Fruit fly (Drosophila melanogaster) whole organism, embryonic: ENCODE measurements around the gene CG13124.
A peak's percentile ranks its signal among the peaks of the same experiment; 100 is the strongest.

Experiments
- B-H2 ChIP-seq: fragments of 200-800 bp; sonication (Bioruptor generic); optimal IDR thresholded peaks from 2 replicates; lab custom pipeline; 2018; ENCODE audit warnings: missing biosample characterization, mild to moderate bottlenecking, missing genetic modification characterization
- BEAF-32 ChIP-seq: fragments of 200-800 bp; sonication (Bioruptor generic); optimal IDR thresholded peaks from 3 replicates; lab custom pipeline; 2017; ENCODE audit warnings: missing biosample characterization, missing genetic modification characterization, mild to moderate bottlenecking, moderate library complexity, missing genetic modification reagents
- CG10565 ChIP-seq: fragments of 200-800 bp; sonication (Bioruptor generic); optimal IDR thresholded peaks from 3 replicates; lab custom pipeline; 2016; ENCODE audit warnings: missing biosample characterization, mild to moderate bottlenecking, missing genetic modification characterization
- CG12219 ChIP-seq: fragments of 200-800 bp; sonication (Bioruptor generic); optimal IDR thresholded peaks from 3 replicates; lab custom pipeline; 2018; ENCODE audit warnings: missing biosample characterization, mild to moderate bottlenecking, missing genetic modification characterization
- CG12659 ChIP-seq: fragments of 200-800 bp; sonication (Bioruptor generic); optimal IDR thresholded peaks from 3 replicates; lab custom pipeline; 2017; ENCODE audit warnings: mild to moderate bottlenecking, missing biosample characterization, missing genetic modification reagents, missing genetic modification characterization
- CG12769 ChIP-seq: fragments of 200-800 bp; sonication (Bioruptor generic); optimal IDR thresholded peaks from 2 replicates; lab custom pipeline; 2019; ENCODE audit warnings: missing biosample characterization, mild to moderate bottlenecking, missing genetic modification characterization, moderate library complexity
- CG13296 ChIP-seq: fragments of 200-800 bp; sonication (Bioruptor generic); optimal IDR thresholded peaks from 3 replicates; lab custom pipeline; 2018; ENCODE audit warnings: missing biosample characterization, mild to moderate bottlenecking, missing genetic modification characterization
- CG14014 ChIP-seq: fragments of 200-800 bp; sonication (Bioruptor generic); IDR thresholded peaks from 2 replicates; pipeline ENCODE4 v1.3.6; 2022; ENCODE audit warnings: missing biosample characterization, missing genetic modification characterization
- CG15479 ChIP-seq: fragments of 200-800 bp; sonication (Bioruptor generic); optimal IDR thresholded peaks from 3 replicates; lab custom pipeline; 2019; ENCODE audit warnings: missing biosample characterization, mild to moderate bottlenecking, missing genetic modification characterization, moderate library complexity
- CG18599 ChIP-seq: fragments of 200-800 bp; sonication (Bioruptor generic); optimal IDR thresholded peaks from 3 replicates; lab custom pipeline; 2017; ENCODE audit warnings: missing biosample characterization, missing genetic modification characterization, mild to moderate bottlenecking, moderate library complexity, missing genetic modification reagents
- CG18764 ChIP-seq: fragments of 200-800 bp; sonication (Bioruptor generic); optimal IDR thresholded peaks from 3 replicates; lab custom pipeline; 2016; ENCODE audit warnings: missing biosample characterization, missing genetic modification characterization
- CG31365 ChIP-seq: fragments of 200-800 bp; sonication (Bioruptor generic); optimal IDR thresholded peaks from 2 replicates; lab custom pipeline; 2018; ENCODE audit warnings: missing biosample characterization, mild to moderate bottlenecking, missing genetic modification characterization
- CG3838 ChIP-seq: fragments of 200-800 bp; sonication (Bioruptor generic); optimal IDR thresholded peaks from 3 replicates; lab custom pipeline; 2016; ENCODE audit warnings: missing biosample characterization, missing genetic modification characterization
- CG4617 ChIP-seq: fragments of 200-800 bp; sonication (Bioruptor generic); optimal IDR thresholded peaks from 3 replicates; lab custom pipeline; 2016; ENCODE audit warnings: missing biosample characterization, missing genetic modification characterization, borderline replicate concordance
- CG9609 ChIP-seq: fragments of 200-800 bp; sonication (Bioruptor generic); optimal IDR thresholded peaks from 3 replicates; lab custom pipeline; 2016; ENCODE audit warnings: missing biosample characterization, missing genetic modification characterization
- Deaf1 ChIP-seq: fragments of 200-800 bp; optimal IDR thresholded peaks from 3 replicates; lab custom pipeline; 2019; ENCODE audit warnings: missing biosample characterization, mild to moderate bottlenecking, missing genetic modification characterization, moderate library complexity
- E2f1 ChIP-seq: fragments of 200-800 bp; sonication (Bioruptor generic); IDR thresholded peaks from 2 replicates; pipeline ENCODE4 v1.3.6; 2022; ENCODE audit warnings: missing biosample characterization, missing genetic modification characterization
- Fer2 ChIP-seq: fragments of 200-800 bp; sonication (Bioruptor generic); optimal IDR thresholded peaks from 2 replicates; lab custom pipeline; 2018; ENCODE audit warnings: missing biosample characterization, mild to moderate bottlenecking, missing genetic modification characterization, moderate library complexity
- Fer3 ChIP-seq: fragments of 200-800 bp; sonication (Bioruptor generic); optimal IDR thresholded peaks from 2 replicates; lab custom pipeline; 2018; ENCODE audit warnings: missing biosample characterization, mild to moderate bottlenecking, missing genetic modification characterization, moderate library complexity
- HLHmδ ChIP-seq: fragments of 200-800 bp; sonication (Bioruptor generic); optimal IDR thresholded peaks from 2 replicates; lab custom pipeline; 2018; ENCODE audit warnings: missing biosample characterization, mild to moderate bottlenecking, missing genetic modification characterization, moderate library complexity
- Hand ChIP-seq: fragments of 200-800 bp; sonication (Bioruptor generic); optimal IDR thresholded peaks from 2 replicates; lab custom pipeline; 2017; ENCODE audit warnings: mild to moderate bottlenecking, missing biosample characterization, missing genetic modification reagents, missing genetic modification characterization
- HmgD ChIP-seq: fragments of 200-800 bp; sonication (Bioruptor generic); optimal IDR thresholded peaks from 3 replicates; lab custom pipeline; 2016; ENCODE audit warnings: missing biosample characterization, missing genetic modification characterization
- Kr ChIP-seq: fragments of 200-800 bp; sonication (Bioruptor generic); optimal IDR thresholded peaks from 2 replicates; lab custom pipeline; 2017; ENCODE audit warnings: missing biosample characterization, mild to moderate bottlenecking, missing genetic modification characterization
- Mes4 ChIP-seq: fragments of 200-800 bp; sonication (Bioruptor generic); optimal IDR thresholded peaks from 2 replicates; lab custom pipeline; 2016; ENCODE audit warnings: missing biosample characterization, missing genetic modification characterization
- Sin3A ChIP-seq: fragments of >200 bp; optimal IDR thresholded peaks from 2 replicates; lab custom pipeline; 2018
- ap ChIP-seq: fragments of 200-800 bp; sonication (Bioruptor generic); IDR thresholded peaks from 2 replicates; pipeline ENCODE4 v1.3.6; 2022; ENCODE audit warnings: missing biosample characterization, missing genetic modification characterization
- cato ChIP-seq: fragments of 200-800 bp; sonication (Bioruptor generic); optimal IDR thresholded peaks from 2 replicates; lab custom pipeline; 2016; ENCODE audit warnings: missing biosample characterization, missing genetic modification characterization, borderline replicate concordance
- chm ChIP-seq: fragments of 200-800 bp; sonication (Bioruptor generic); IDR thresholded peaks from 2 replicates; pipeline ENCODE4 v1.3.6; 2022; ENCODE audit warnings: missing biosample characterization, missing genetic modification characterization
- danr ChIP-seq: fragments of 200-800 bp; sonication (Bioruptor generic); IDR thresholded peaks from 2 replicates; pipeline ENCODE4 v1.3.6; 2022; ENCODE audit warnings: missing biosample characterization, missing genetic modification characterization
- ems ChIP-seq: fragments of 200-800 bp; sonication (Bioruptor generic); optimal IDR thresholded peaks from 3 replicates; lab custom pipeline; 2016; ENCODE audit warnings: missing biosample characterization, missing genetic modification characterization
- fru ChIP-seq: fragments of >200 bp; optimal IDR thresholded peaks from 2 replicates; lab custom pipeline; 2017
- gfzf ChIP-seq: fragments of 200-800 bp; sonication (Bioruptor generic); optimal IDR thresholded peaks from 2 replicates; lab custom pipeline; 2016; ENCODE audit warnings: missing biosample characterization, mild to moderate bottlenecking, missing genetic modification characterization, moderate library complexity
- gro ChIP-seq: fragments of 200-800 bp; sonication (Bioruptor generic); optimal IDR thresholded peaks from 2 replicates; lab custom pipeline; 2016; ENCODE audit warnings: missing biosample characterization, missing genetic modification characterization
- h ChIP-seq: fragments of >200 bp; optimal IDR thresholded peaks from 2 replicates; lab custom pipeline; 2017
- ham ChIP-seq: fragments of 200-800 bp; sonication (Bioruptor generic); IDR thresholded peaks from 2 replicates; pipeline ENCODE4 v1.3.6; 2022; ENCODE audit warnings: missing biosample characterization, missing genetic modification characterization
- ind ChIP-seq: fragments of 200-800 bp; sonication (Bioruptor generic); optimal IDR thresholded peaks from 3 replicates; lab custom pipeline; 2016; ENCODE audit warnings: missing biosample characterization, missing genetic modification characterization
- kah ChIP-seq: fragments of 200-800 bp; sonication (Bioruptor generic); optimal IDR thresholded peaks from 2 replicates; lab custom pipeline; 2018; ENCODE audit warnings: missing biosample characterization, mild to moderate bottlenecking, missing genetic modification characterization
- kni ChIP-seq: fragments of 200-800 bp; sonication (Bioruptor generic); optimal IDR thresholded peaks from 3 replicates; lab custom pipeline; 2017; ENCODE audit warnings: mild to moderate bottlenecking, missing biosample characterization, missing genetic modification reagents, missing genetic modification characterization
- oc ChIP-seq: fragments of 200-800 bp; sonication (Bioruptor generic); optimal IDR thresholded peaks from 2 replicates; lab custom pipeline; 2018; ENCODE audit warnings: missing biosample characterization, mild to moderate bottlenecking, missing genetic modification characterization, moderate library complexity
- prd ChIP-seq, 3 experiments: fragments of >200 bp in 2 of 3; fragments of 200-800 bp in 1 of 3; sonication (Bioruptor generic) in 1 of 3; optimal IDR thresholded peaks in 2 of 3; IDR thresholded peaks in 1 of 3; 2 replicates in 2 of 3; 3 replicates in 1 of 3; pipeline versions ENCODE4 v1.3.6 to Lab custom; 2017 to 2022; ENCODE audit warnings: missing biosample characterization in 1 of 3, missing genetic modification characterization in 1 of 3
- psq ChIP-seq: fragments of 200-800 bp; sonication (Bioruptor generic); optimal IDR thresholded peaks from 2 replicates; lab custom pipeline; 2017; ENCODE audit warnings: missing biosample characterization, missing genetic modification characterization
- pum ChIP-seq: fragments of 200-800 bp; sonication (Bioruptor generic); optimal IDR thresholded peaks from 2 replicates; lab custom pipeline; 2016; ENCODE audit warnings: missing biosample characterization, missing genetic modification characterization
- sd ChIP-seq: fragments of 200-800 bp; sonication (Bioruptor generic); optimal IDR thresholded peaks from 3 replicates; lab custom pipeline; 2018; ENCODE audit warnings: missing biosample characterization, mild to moderate bottlenecking, missing genetic modification characterization, moderate library complexity
- sima ChIP-seq: fragments of 200-800 bp; sonication (Bioruptor generic); optimal IDR thresholded peaks from 2 replicates; lab custom pipeline; 2016; ENCODE audit warnings: missing biosample characterization, missing genetic modification characterization
- sr ChIP-seq: fragments of 200-800 bp; sonication (Bioruptor generic); IDR thresholded peaks from 3 replicates; pipeline ENCODE4 v1.3.6; 2022; ENCODE audit warnings: missing biosample characterization, missing genetic modification characterization
- tx ChIP-seq: fragments of 200-800 bp; sonication (Bioruptor generic); optimal IDR thresholded peaks from 2 replicates; lab custom pipeline; 2016; ENCODE audit warnings: missing biosample characterization, missing genetic modification characterization
- unc-4 ChIP-seq: fragments of 200-800 bp; sonication (Bioruptor generic); IDR thresholded peaks from 2 replicates; pipeline ENCODE4 v1.3.6; 2022; ENCODE audit warnings: missing biosample characterization, missing genetic modification characterization; ENCODE audit not compliant: partially characterized antibody
- unpg ChIP-seq: fragments of 200-800 bp; sonication (Bioruptor generic); optimal IDR thresholded peaks from 3 replicates; lab custom pipeline; 2018; ENCODE audit warnings: missing biosample characterization, mild to moderate bottlenecking, missing genetic modification characterization, moderate library complexity
- usp ChIP-seq: fragments of >200 bp; optimal IDR thresholded peaks from 2 replicates; lab custom pipeline; 2017; ENCODE audit warnings: missing biosample characterization, missing genetic modification characterization
- wdn ChIP-seq: fragments of 200-800 bp; sonication (Bioruptor generic); IDR thresholded peaks from 2 replicates; pipeline ENCODE4 v1.3.6; 2022; ENCODE audit warnings: missing biosample characterization, missing genetic modification characterization

CG13124 gene

dm6 chr2L:9915011-9915850, 6.8 kb upstream of the CG13124 start, which contains the start of gene yip2 (continued):
- no peak for TF ChIP-seq CG10565 (GFP tag; lab: Kevin White, UChicago)
- TF ChIP-seq CG15479: no peak
- TF ChIP-seq CG31365 (tag; lab: Kevin White, UChicago): no peak
- peak; percentile 52 for TF ChIP-seq ap
- peak; percentile 64; the same call in 1 of the 2 replicates for TF ChIP-seq chm (GFP tag; lab: Robert Waterston, UW)
- no peak for TF ChIP-seq fru
- TF ChIP-seq CG9609: peak; percentile 39
- TF ChIP-seq Hand (GFP tag; lab: Kevin White, UChicago): peak; percentile 54
- peak; percentile 73 for TF ChIP-seq CG18599 (GFP tag; lab: Kevin White, UChicago)
- TF ChIP-seq CG13296 (GFP tag; lab: Kevin White, UChicago): peak; percentile 89
- TF ChIP-seq CG12659: peak; percentile 70
- no peak for TF ChIP-seq Kr (GFP tag; lab: Kevin White, UChicago)
- TF ChIP-seq cato (GFP tag; lab: Kevin White, UChicago): no peak
- TF ChIP-seq CG4617: no peak
- peak; percentile 69 for TF ChIP-seq unpg
- peak; percentile 74 for TF ChIP-seq CG12769 (tag; lab: Kevin White, UChicago)
- peak; percentile 61 for TF ChIP-seq ind (GFP tag; lab: Kevin White, UChicago)
- TF ChIP-seq h: no peak
- TF ChIP-seq HLHmδ (GFP tag; lab: Kevin White, UChicago): no peak
- peak; percentile 58 for TF ChIP-seq Fer3 (tag; lab: Kevin White, UChicago)
- TF ChIP-seq psq (GFP tag; lab: Kevin White, UChicago): no peak
- no peak for TF ChIP-seq danr (GFP tag; lab: Robert Waterston, UW)
- peak; percentile 70 for TF ChIP-seq CG14014 (GFP tag; lab: Robert Waterston, UW)
- peak; percentile 86 for TF ChIP-seq kah
- no peak for TF ChIP-seq unc-4 (GFP tag; lab: Robert Waterston, UW)
- peak; percentile 40 for TF ChIP-seq oc
- TF ChIP-seq E2f1: peak; percentile 17; the same call in 1 of the 2 replicates
- no peak for TF ChIP-seq Sin3A (lab: Kevin White, UChicago)
- no peak for TF ChIP-seq usp
- no peak for TF ChIP-seq Fer2
- TF ChIP-seq wdn (GFP tag; lab: Robert Waterston, UW): no peak
- TF ChIP-seq HmgD (GFP tag; lab: Kevin White, UChicago): no peak
- no peak for TF ChIP-seq prd (optimal IDR thresholded peaks at IDR 0.05; lab: Kevin White, UChicago)
- peak; percentile 65 for TF ChIP-seq prd (GFP tag; IDR thresholded peaks at IDR 0.05; lab: Robert Waterston, UW)
- no peak for TF ChIP-seq kni (GFP tag; lab: Kevin White, UChicago)
- no peak for TF ChIP-seq sima (GFP tag; lab: Kevin White, UChicago)
- peak; percentile 17 for TF ChIP-seq ems (GFP tag; lab: Kevin White, UChicago)
- no peak for TF ChIP-seq pum (GFP tag; lab: Kevin White, UChicago)
- no peak for TF ChIP-seq sr (GFP tag; lab: Robert Waterston, UW)
- peak; percentile 2 for TF ChIP-seq BEAF-32 (GFP tag; lab: Kevin White, UChicago)
- TF ChIP-seq gfzf (GFP tag; lab: Kevin White, UChicago): no peak
- peak; percentile 18 for TF ChIP-seq tx (GFP tag; lab: Kevin White, UChicago)
- TF ChIP-seq gro: peak; percentile 8
- TF ChIP-seq Mes4: peak; percentile 20
- TF ChIP-seq sd (tag; lab: Kevin White, UChicago): no peak
- TF ChIP-seq CG18764 (GFP tag; lab: Kevin White, UChicago): peak; percentile 1
- TF ChIP-seq CG3838: no peak
- TF ChIP-seq CG12219 (GFP tag; lab: Kevin White, UChicago): peak; percentile 57
- TF ChIP-seq Deaf1: peak; percentile 49
- peak; percentile 66 for TF ChIP-seq B-H2 (GFP tag; lab: Kevin White, UChicago)
- TF ChIP-seq ham (GFP tag; lab: Robert Waterston, UW): no peak
